Fruit fly (Drosophila melanogaster): Measurements from ENCODE around the gene CG8086.

DNA sequence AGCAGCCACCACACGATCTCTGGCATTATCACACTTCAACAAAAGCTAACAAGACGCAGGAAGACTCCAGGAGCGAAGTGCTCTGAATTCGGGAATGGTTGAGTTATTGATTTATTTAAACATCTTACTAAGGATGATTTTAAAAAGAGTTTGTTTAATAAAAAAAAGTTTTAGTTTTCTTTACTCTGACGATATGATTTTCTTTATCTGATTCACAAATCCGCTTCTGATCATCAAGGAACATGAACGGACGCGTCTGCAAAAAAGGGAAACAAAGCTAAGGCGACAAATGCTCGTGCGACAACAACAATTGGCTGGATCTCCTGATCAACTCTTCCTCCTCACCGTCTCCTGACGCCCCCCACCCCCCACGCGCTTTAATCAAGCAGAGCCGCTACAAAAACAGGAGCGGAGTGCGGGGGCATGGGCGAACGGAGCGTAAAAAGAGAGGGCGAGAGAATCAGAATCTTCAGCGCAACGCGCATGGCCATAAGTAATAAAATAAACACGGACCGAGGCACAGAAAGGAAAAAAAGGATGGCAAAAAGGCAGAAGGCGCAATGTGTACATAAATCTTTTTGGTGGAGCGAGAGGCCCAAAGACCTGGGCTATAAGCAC, 42.0 kb upstream of the CG8086 start:
- TF ChIP-seq Ets96B (tag; optimal IDR thresholded peaks at IDR 0.05): peak; percentile 82
- peak; percentile 91 for TF ChIP-seq fd59A (GFP tag; optimal IDR thresholded peaks at IDR 0.05)
- TF ChIP-seq OdsH (GFP tag; optimal IDR thresholded peaks at IDR 0.05): peak; percentile 80
- TF ChIP-seq CG6163 (GFP tag; IDR thresholded peaks at IDR 0.05): peak; percentile 56; the same call in 1 of the 3 replicates
- TF ChIP-seq CG10669 (GFP tag; optimal IDR thresholded peaks at IDR 0.05): peak; percentile 87
- TF ChIP-seq svp (GFP tag): peak; percentile 98
- peak; percentile 97 for TF ChIP-seq CG6854 (GFP tag; optimal IDR thresholded peaks at IDR 0.05)
- TF ChIP-seq CG15336 (GFP tag; IDR thresholded peaks at IDR 0.05): peak; percentile 58
- peak; percentile 86 for TF ChIP-seq Ets21C (GFP tag; optimal IDR thresholded peaks at IDR 0.05)
- TF ChIP-seq CG8319 (GFP tag; optimal IDR thresholded peaks at IDR 0.05): peak; percentile 54

Data from whole organism, prepupa.